Worm (Caenorhabditis elegans): ENCODE results near the gene cest-1.2.

Gene cest-1.2

DNA sequence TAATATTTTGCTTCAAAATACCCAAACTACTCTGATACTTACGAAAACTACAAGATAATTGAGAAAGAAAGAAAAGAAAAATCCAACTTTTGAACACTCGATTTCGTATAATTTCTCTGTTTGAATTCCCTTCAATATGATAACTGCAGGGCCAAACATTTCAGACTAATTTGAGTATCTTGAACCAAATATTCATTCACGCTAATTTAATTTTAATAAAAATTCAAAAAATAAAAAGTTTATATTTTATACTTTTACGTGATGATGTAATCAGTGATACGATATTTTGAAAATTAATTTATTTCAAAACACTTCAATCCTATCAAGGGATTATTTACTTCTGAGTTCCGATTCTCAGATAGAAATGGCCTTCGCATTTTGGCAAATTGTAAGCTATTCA lies 19.3 kb upstream of the cest-1.2 start, which contains the start of gene ZC376.8:
Gene ZC376.8 (plus strand): TSS at position 301 of the 400 bp plus-strand sequence.
- TF ChIP-seq unc-3 (GFP tag; conservative IDR thresholded peaks at IDR 0.05): no peak
- no peak for TF ChIP-seq unc-3 (tag; optimal IDR thresholded peaks at IDR 0.05)

DNA sequence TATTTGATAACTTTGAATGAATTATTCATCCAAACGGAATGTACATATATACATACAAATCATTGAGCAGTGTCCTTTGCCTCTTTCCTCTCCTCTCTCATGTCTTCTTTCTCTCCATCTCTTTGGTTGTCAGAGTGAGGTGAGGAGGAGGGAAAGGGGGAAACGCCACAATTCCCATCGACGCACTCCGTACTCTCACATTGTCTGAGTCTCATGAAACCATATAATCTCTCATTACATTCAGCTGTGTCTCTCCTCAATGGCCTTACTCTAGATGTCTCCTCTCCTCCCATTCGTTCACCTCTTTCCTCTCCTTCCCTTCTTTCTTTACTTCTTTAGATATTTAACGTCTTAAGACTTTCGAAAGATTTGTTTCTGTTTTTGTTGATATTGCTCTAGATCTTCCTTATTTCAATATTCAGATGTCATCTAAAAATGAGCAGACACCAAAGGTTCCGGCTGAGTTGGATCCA lies 17.0 kb upstream of the cest-1.2 start, which contains the start of gene ceh-74:
Gene ceh-74 (plus strand): TSS at position 423 of the 473 bp plus-strand sequence.
- TF ChIP-seq T23F11.4 (GFP tag; optimal IDR thresholded peaks at IDR 0.05): no peak
- no peak for TF ChIP-seq ttx-3 (tag; optimal IDR thresholded peaks at IDR 0.05)
- TF ChIP-seq F13H6.1 (tag; optimal IDR thresholded peaks at IDR 0.05): no peak
- peak; percentile 57 for TF ChIP-seq pros-1 (tag; optimal IDR thresholded peaks at IDR 0.05)
- TF ChIP-seq nfya-1 (tag; optimal IDR thresholded peaks at IDR 0.05): peak; percentile 45
- TF ChIP-seq unc-55 (GFP tag; optimal IDR thresholded peaks at IDR 0.05): peak; percentile 43
- peak; percentile 37 for TF ChIP-seq ref-2 (tag; optimal IDR thresholded peaks at IDR 0.05)
- no peak for TF ChIP-seq lim-6 (tag; optimal IDR thresholded peaks at IDR 0.05)
- TF ChIP-seq ahr-1 (tag; optimal IDR thresholded peaks at IDR 0.05): no peak

DNA sequence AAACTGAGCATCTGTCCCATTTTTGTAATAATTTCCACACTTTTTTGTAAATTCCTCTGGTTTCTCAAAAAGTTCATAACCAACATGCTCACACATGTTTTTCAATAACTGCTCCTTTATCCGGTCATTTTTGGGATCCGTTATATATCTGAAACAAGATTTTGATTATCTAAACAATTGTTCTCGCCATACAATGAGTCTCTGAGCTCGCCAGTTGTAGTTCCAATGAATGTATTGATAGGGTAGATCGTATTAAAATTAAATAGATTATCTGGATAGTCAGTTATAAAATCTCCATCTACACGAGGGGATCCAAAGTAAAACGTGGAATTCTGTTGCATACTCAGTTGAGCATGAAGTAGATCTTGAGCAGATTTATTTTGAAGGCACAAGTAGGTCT lies 15.9 kb upstream of the cest-1.2 start:
- no peak for TF ChIP-seq sox-2 (GFP tag; IDR thresholded peaks at IDR 0.05)
- TF ChIP-seq elt-2 (tag; optimal IDR thresholded peaks at IDR 0.05): no peak
- no peak for TF ChIP-seq pag-3 (tag; optimal IDR thresholded peaks at IDR 0.05; ENCODE audit: borderline replicate concordance)
- TF ChIP-seq K09A11.1 (tag; optimal IDR thresholded peaks at IDR 0.05; ENCODE audit: insufficient read depth): no peak
- TF ChIP-seq nfya-1 (tag; optimal IDR thresholded peaks at IDR 0.05): no peak
- TF ChIP-seq pqm-1 (tag; optimal IDR thresholded peaks at IDR 0.05): no peak
- no peak for TF ChIP-seq pha-4 (tag; optimal IDR thresholded peaks at IDR 0.05)
- no peak for TF ChIP-seq syd-9 (tag; optimal IDR thresholded peaks at IDR 0.05)
- no peak for TF ChIP-seq ceh-24 (tag; optimal IDR thresholded peaks at IDR 0.05)
- TF ChIP-seq madf-2 (tag; optimal IDR thresholded peaks at IDR 0.05): no peak
- TF ChIP-seq elt-4 (tag; optimal IDR thresholded peaks at IDR 0.05): no peak
- no peak for TF ChIP-seq tbx-7 (tag; optimal IDR thresholded peaks at IDR 0.05)
- no peak for TF ChIP-seq K02D7.2 (tag; optimal IDR thresholded peaks at IDR 0.05)
- no peak for TF ChIP-seq hlh-15 (tag; optimal IDR thresholded peaks at IDR 0.05)
- TF ChIP-seq lim-6 (tag; optimal IDR thresholded peaks at IDR 0.05): no peak
- no peak for TF ChIP-seq ceh-45 (GFP tag; IDR thresholded peaks at IDR 0.05)

DNA sequence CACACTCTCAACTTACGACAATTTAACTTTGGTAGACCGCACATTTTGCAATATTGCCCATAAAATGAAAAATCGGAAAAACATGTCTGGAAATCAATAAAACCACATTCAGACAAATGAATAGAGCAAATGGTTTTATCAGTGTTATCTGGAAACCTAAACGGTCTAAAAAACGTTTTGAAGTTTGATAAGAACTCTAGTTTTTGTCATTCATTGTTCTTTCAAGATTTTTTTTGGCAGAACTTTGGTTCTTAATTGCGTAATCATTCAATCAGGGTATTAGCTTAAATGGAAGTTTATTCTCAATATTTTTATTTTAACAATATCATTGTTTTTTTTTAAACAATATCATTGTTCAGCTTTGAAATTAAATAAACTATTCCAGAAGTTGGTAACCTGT lies 14.6 kb upstream of the cest-1.2 start, which contains the start of gene cest-2.2:
Gene cest-2.2 (minus strand): TSS at position 140 of the 400 bp plus-strand sequence.
- TF ChIP-seq elt-2 (tag; optimal IDR thresholded peaks at IDR 0.05): peak; percentile 55
- TF ChIP-seq ceh-19 (GFP tag; optimal IDR thresholded peaks at IDR 0.05): no peak

DNA sequence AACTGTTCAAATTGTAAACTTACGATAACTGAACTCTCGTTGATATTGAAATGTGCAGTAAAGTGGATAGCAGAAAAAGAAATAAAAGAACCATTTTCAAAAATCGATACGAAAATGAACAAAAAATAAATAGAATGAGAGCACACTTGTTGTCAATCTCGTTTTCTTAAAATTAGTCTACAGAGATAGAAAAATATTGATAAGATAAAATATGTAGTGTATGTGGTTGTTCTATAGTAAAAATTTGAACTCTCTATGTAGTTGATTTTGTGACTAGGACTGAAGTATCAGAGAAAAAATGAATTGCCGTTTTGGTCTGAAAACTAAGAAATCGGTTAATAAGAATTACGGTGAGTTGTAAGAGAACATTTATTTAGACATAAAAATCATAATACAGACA lies 10.6 kb upstream of the cest-1.2 start, which contains the start of gene cest-2.1:
Gene cest-2.1 (minus strand): TSS at position 198 of the 400 bp plus-strand sequence.
- TF ChIP-seq T23F11.4 (GFP tag; optimal IDR thresholded peaks at IDR 0.05): no peak
- TF ChIP-seq madf-2 (tag; optimal IDR thresholded peaks at IDR 0.05): no peak
- TF ChIP-seq fax-1 (tag; optimal IDR thresholded peaks at IDR 0.05): no peak
- no peak for TF ChIP-seq ceh-22 (tag; optimal IDR thresholded peaks at IDR 0.05)
- TF ChIP-seq odd-2 (tag; optimal IDR thresholded peaks at IDR 0.05): no peak
- no peak for TF ChIP-seq npax-4 (tag; optimal IDR thresholded peaks at IDR 0.05)
- TF ChIP-seq tbx-2 (tag; optimal IDR thresholded peaks at IDR 0.05): no peak
- no peak for TF ChIP-seq C38D4.7 (GFP tag; optimal IDR thresholded peaks at IDR 0.05)
- no peak for TF ChIP-seq ceh-34 (tag; optimal IDR thresholded peaks at IDR 0.05)
- TF ChIP-seq ref-2 (tag; optimal IDR thresholded peaks at IDR 0.05): no peak
- TF ChIP-seq pax-1 (tag; optimal IDR thresholded peaks at IDR 0.05): no peak
- no peak for TF ChIP-seq fkh-10 (GFP tag; optimal IDR thresholded peaks at IDR 0.05)
- TF ChIP-seq ttx-3 (tag; optimal IDR thresholded peaks at IDR 0.05): no peak
- TF ChIP-seq hlh-30 (tag; optimal IDR thresholded peaks at IDR 0.05; ENCODE audit: insufficient read depth): no peak
